Fruit fly (Drosophila melanogaster) ovary, adult (tissue): ENCODE measurements around the gene Rgl.
A peak's percentile ranks its signal among the peaks of the same experiment; 100 is the strongest.

ENCODE experiments used
- CG17801 ChIP-seq: fragments of 200-800 bp; optimal IDR thresholded peaks from 2 replicates; lab custom pipeline; 2019; ENCODE audit warnings: missing biosample characterization, mild to moderate bottlenecking, missing genetic modification characterization, moderate library complexity; ENCODE audit not compliant: partially characterized antibody

The Rgl gene

DNA sequence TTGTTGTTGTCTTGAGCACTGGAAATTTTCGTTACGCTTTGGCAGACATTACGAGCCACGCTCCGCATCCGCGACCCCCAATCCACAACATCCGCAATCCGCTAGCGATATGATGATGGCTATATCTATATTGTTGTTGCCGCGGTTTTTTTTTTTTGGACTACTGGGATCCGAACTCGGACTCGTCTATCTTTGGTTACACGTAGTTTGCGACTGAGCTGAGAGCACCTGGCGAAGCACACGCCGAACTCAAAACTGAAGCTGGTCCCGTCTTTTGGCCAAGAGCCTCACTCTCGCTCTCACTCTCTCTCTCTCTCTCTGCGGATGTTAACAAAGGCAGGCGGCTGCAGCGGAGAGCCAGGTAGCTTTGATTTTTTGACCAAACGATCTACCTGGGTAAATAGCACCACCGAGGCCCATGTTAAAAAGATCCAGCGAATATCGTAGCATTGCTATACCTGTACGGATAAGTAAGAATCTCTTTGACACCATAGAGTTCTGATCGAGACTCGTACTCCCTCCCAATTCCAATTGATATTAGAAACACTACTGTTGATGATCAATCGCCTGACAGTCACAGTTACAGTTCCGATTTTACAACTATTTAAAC is at the start of gene Rgl:
Gene Rgl (minus strand): TSS at position 219 of the 610 bp plus-strand sequence.
- peak; percentile 1 for TF ChIP-seq CG17801 (GFP tag; lab: Kevin White, UChicago)

DNA sequence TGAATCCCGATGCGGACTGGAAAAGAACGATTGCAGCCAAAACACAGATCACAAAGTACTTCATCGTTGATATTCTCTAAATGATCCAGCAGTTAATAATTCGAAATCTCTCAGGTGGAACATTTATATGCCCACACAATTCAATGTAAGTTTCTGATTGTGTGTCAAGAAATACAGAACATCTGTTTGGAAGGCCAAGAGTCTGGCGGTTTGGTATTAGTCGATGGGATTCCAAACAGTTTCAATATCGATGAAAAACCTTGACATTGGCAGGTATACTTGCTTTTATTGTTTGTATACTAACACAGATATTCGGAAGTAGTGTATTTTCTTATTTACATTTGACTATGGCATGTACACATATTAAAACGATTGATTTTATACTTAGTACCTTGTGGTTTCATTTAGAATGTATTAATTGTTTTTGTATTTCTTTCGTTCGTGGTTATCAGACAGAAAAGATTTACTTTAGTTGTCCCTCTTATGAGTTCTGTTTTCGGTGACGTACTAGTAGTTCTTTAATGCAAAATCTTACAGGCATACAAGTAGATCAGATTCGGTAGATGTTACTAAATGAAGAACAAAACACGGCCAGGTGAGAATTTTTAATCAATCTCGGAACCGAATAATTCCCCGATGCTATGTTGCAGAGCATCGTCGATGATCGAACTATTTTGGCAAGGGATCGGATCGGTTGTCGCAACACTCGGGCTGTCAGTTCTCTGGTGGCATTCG is 48.4 kb upstream of the Rgl start, which contains the start of the genes CG13738 and Hsc70-1:
Gene CG13738 (minus strand): TSS at position 101 of the 735 bp plus-strand sequence.
Gene Hsc70-1 (plus strand): TSS at position 685 of the 735 bp plus-strand sequence.
- TF ChIP-seq CG17801 (GFP tag; lab: Kevin White, UChicago), result no peak

DNA sequence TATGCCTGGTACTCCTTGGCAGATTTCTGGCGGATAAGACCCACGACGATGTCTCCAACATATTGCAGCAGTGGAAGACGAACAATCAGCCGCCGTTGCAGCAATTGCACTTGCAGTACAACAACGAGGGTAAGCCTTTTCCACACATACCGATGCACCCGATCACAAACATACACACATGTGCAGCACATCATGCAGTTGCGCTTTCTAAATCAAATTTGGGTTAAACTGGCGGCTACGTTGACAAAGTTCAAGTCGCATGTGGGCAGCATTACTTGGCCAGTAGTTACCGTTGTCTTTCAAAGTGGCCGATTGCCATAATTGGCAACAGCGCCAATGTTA is 40.3 kb upstream of the Rgl start:
- no peak for TF ChIP-seq CG17801 (GFP tag; lab: Kevin White, UChicago)

DNA sequence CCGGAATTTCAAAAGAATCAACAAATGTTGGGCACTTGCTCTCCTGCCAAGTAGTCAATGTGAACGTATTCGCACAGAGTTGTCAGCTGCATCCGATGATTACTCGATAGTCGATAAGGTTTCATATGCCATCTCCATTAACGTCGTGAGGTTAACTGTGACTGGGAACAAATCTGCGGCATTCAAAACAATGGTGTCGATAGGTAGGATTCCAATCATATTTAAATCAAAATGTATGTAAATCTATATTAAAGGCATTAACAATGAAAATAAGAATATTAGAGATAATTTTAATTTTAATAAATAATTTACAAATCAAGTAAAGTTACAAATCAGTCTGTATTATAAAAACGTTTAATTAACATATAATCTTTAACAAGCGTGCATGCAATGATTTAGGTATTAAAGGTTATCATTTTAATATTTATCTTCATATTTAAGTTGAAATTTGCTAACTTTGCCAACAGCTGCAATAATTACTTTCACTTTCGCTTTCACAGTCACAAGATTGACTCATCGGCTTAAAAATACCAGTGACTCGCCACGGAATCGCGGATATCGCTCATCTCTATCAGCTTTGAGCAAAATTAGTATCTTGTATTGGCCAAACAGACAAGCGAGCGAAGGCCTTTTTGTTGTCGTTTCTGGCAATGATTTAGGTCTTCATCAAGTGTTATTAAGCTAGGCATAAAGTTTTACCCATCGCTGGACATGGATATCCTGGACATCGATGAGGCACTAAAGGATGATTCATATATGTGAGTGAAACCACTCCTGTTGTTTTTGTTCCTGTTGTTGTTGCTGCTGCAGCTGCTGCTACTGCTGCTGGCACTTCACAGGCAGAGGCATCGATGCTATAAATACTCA is 39.7 kb upstream of the Rgl start, which contains the start of the genes Meics, Nxf3 and ssp2:
Gene Meics (minus strand): TSS at position 68 of the 867 bp plus-strand sequence.
Gene Nxf3 (plus strand): TSS at position 569 of the 867 bp plus-strand sequence.
Gene ssp2 (plus strand): TSS at position 569 of the 867 bp plus-strand sequence.
- TF ChIP-seq CG17801 (GFP tag; lab: Kevin White, UChicago), result peak; percentile 5

DNA sequence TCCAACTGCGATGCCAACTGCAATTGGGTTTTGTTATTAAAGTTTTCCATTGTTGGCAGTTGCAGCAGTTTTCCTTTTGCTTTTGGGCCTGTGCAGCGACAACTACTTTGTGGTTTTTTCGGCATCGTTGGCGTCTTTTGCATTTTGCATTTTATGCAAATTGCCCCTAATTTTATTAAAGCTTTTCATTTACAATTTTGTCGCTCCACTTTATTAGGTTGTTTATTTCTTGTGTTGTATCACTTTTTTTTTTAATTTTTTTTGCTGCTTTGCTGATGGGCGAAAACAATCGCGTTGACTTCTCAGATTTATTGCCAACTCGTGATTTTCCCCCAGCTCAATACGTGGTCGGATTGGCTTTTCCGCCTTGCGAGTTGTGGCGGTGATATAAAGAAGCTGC is 32.7 kb upstream of the Rgl start:
- no peak for TF ChIP-seq CG17801 (GFP tag; lab: Kevin White, UChicago)

DNA sequence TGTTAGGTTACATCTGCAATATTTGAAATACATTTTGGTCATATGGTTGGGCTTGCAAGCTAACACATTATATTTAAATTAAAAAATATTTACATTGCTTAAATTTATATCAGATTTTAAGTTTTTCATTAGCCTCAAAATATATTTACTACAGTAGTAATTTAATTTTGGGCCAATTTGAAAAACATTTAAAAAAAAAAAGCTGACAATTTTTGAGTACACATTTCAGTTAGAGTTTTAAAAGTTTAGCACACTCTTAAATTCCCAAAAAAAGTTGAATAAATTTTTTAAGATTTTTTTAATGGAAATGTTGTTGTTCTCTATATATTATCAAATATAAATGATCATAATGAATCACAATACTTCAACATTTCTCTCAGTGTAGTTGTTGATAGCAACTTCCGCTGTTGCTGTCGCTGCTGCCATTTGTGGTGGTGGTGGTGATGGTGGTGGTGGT is 32.1 kb upstream of the Rgl start:
- no peak for TF ChIP-seq CG17801 (GFP tag; lab: Kevin White, UChicago)

DNA sequence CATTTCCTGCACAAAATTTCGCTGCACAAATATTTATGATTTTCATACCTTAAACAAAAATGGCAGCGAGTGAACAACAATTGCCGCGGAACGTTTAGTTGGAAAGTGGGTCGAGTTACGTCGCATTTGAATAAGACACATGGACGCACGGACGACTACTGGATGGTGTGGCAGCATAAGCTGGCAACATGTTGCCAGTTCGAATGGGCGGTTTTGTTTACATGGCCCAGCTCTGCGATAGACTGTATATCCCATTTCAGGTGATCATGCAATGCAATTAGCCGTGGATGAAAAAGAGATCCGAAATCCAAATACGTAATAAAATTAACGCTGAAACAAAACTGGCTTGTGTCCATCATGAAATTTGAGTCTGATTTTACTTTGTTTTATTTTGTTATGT is 31.5 kb upstream of the Rgl start:
- TF ChIP-seq CG17801 (GFP tag; lab: Kevin White, UChicago), result no peak

DNA sequence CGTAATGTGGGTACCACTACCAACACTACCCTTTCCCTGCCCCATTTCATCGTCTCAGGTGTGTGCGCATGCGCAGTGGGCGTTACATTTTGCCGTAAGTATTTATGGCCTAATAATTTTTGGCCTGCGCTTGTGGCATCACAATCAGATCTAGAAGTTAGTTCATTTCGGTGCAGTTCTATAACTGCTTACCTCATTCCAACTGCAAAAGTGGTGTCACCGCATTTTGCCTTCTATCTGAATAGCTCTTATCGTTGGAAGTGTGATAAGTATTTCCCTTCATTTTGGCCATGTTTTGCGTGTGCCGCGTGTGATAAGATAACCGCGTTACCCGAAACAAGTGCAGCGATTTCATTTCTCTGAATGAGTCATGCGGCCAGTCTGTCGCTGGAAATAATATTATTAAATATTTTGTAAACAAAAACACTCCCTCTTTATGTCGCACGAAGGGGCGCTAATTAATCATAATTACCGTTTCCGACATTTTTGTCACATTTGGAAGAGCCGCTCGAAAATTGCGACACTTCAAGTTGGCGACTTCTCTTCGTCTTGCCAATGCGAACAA is 27.4 kb upstream of the Rgl start:
- peak; percentile 11 for TF ChIP-seq CG17801 (GFP tag; lab: Kevin White, UChicago)

DNA sequence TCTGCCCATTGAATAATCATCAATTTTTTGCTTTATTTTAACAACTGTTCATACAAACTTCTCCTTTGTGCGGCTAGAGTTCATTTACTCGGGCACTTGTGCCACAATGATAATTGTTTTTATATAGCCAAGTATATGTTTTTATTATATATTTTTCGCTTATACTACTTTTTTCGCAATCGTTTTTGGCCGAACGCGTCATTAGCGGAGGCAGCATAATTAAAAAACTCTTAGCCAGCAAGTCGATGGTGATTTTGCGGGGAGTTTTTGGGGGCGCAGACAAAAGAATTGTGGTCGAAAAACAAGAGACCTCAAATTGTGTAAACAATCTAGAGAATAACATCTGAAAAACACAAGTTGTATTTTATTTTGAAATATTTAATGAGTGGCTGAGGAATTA is 26.4 kb upstream of the Rgl start:
- no peak for TF ChIP-seq CG17801 (GFP tag; lab: Kevin White, UChicago)

DNA sequence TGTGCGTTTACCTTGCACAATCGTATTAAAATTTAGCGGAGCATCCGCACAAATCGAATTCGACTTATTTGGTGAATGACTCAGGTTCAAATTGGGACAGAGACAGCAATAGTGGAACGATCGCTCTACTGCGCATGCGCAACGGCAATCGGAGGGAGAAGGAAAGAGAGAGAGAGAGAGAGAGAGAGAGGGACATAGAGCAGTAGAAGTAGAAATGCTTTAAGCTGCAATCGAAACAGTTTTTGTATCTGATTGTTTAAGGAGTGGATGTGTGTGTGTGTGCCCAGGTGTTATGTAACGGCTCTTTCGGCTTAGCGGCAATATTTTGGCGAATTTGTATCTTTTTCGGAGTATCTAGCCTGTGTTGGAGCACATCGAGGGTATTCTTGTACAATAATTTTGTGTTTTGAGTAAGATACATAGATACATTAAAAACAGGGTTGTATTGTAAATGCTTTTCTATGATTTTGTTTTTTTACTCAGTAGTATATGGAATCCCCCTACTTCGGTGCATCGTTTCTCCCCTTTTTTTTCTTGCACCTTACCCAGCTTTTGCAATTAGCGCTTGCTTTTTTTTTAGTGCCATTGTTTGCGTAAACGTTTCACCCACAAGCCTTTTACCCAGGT is 24.4 kb upstream of the Rgl start:
- TF ChIP-seq CG17801 (GFP tag; lab: Kevin White, UChicago), result no peak

DNA sequence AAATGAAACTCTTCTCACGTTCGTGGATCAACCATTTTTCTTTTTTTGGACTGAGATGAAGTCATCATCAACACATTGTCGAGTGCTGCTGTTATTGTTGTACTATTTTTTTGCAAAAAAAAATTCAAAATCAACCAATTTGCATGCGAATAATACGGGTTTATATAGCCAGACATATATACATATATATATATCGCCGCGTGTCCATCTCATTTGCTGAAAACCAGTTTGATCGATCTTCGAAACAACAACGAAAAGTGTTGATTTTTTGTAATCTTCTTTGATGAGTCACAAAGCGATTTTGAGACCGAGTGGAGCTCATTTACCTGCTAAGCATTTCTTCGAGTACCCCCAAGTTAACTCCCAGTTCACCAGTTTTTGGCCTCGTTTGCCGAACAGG is 20.9 kb upstream of the Rgl start:
- TF ChIP-seq CG17801 (GFP tag; lab: Kevin White, UChicago), result peak; percentile 2

DNA sequence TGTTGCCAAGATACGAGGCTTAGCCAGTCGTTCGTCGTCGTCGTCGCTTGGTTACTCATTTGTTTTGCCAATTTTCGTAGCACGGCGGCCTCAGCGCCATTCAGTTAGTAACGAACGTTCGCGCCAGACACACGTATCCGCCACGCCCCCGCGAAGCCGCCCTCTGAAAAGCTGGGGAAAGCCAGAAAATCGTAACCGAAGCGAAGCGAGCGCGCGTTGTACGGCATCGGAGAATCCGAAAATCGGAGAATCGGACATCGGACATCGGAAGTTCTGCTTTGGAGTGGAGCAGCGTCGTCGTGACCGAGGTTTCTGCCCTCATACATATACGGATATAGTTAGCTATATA is 14.0 kb upstream of the Rgl start, which contains the start of gene CG32137:
Gene CG32137 (plus strand): TSS at position 100 of the 349 bp plus-strand sequence.
- TF ChIP-seq CG17801 (GFP tag; lab: Kevin White, UChicago), result no peak

DNA sequence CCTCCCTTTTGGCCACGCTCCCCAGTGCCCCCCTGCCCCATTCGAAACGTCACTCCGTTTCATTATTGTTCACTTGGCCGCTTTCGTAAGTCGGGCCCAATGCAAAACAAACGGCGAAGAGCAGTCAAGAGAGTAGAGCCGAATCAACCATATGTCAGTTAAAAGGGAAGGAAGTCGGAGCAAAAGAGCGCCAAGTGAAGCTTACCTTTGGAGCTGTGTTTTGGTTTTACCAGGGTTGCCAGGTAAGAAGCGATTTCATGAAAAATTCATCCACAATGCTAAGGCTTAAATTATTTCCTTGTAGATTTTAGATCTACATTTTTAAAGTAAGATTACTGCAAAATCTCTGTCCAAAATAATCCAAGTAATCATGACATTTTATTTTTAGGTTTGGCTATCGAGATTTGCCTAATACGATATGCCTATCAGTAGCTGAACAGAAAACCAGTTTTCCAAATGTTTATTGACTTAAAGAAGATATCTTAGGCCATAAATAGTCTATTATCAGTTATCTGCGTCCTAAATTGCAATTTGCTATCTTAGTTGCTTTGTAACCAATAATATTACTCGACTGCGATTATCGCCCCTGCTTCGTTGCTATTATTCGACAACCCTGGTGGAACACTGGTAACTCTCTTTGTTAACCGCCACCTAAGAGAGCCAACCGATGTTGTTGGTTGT is 13.5 kb upstream of the Rgl start:
- TF ChIP-seq CG17801 (GFP tag; lab: Kevin White, UChicago), result peak; percentile 86

DNA sequence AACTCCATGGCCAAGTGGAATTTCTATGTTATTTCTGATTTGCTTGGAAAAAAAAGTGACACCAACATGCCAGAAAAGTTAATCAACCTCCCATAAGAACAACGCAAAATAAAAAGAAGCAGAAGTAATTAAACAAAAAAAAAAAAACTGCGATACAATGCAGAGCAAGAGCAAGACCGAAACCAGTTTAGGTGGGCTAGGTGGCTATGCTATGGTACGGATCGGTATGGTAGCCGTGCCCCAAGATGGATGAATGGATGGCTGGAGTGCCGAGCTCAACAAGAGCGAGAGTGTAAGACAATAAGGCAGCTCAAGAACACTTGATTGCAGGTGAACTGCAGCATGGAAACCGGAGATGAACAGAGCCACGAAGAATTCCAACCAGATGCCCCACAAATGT is 11.6 kb upstream of the Rgl start:
- TF ChIP-seq CG17801 (GFP tag; lab: Kevin White, UChicago), result no peak
